Fruit fly (Drosophila melanogaster): Measurements from ENCODE around the gene Grip71.

The Grip71 gene

DNA sequence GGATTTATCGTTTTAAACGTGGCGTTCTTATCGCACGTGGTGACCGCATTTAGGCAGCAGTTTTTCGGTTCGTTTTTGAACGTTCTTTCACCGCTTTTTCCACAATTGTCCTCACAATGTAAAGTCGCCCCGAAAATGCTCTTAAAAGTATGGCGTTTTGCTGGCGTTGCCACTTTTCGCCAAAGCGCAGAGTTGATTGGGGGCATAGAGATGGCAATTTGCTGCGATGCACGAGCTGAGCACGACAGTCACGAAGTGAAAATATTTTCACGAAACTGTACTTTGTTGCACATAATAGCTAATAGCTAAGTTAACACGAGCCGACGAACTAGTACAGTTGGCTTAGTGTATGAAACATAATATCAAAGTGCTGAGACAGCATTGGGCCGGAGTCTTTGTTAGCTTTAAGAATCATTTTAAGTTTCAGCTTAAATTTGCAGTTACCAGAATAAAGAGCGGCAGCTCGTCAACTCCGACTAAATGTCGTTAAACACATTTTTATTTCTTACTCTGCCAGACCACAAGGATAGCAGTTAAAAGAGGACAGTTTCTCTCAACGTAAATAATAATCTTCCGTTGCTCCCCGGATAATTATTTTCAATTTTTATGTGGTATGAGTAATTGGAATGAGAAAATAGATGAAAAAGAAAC lies 19.9 kb upstream of the Grip71 start, which contains the start of gene msl-1 (continued):
- TF ChIP-seq Vsx1 (GFP tag; optimal IDR thresholded peaks at IDR 0.05) (no peak), MESR4 (GFP tag; optimal IDR thresholded peaks at IDR 0.05) (peak; percentile 92), CG6175 (GFP tag; IDR thresholded peaks at IDR 0.05) (no peak), GATAe (GFP tag; conservative IDR thresholded peaks at IDR 0.05) (no peak), cas (GFP tag; IDR thresholded peaks at IDR 0.05) (no peak), CG11695 (GFP tag; IDR thresholded peaks at IDR 0.05) (no peak), TFAM (GFP tag; optimal IDR thresholded peaks at IDR 0.05) (no peak), z (GFP tag; IDR thresholded peaks at IDR 0.05) (no peak), CG15011 (GFP tag; optimal IDR thresholded peaks at IDR 0.05) (no peak), pb (GFP tag; optimal IDR thresholded peaks at IDR 0.05) (no peak), ems (GFP tag; optimal IDR thresholded peaks at IDR 0.05) (no peak), Adf1 (GFP tag; IDR thresholded peaks at IDR 0.05) (no peak), Six4 (GFP tag; optimal IDR thresholded peaks at IDR 0.05) (no peak), Bteb2 (GFP tag; optimal IDR thresholded peaks at IDR 0.05) (peak; percentile 39), CG3838 (GFP tag; optimal IDR thresholded peaks at IDR 0.05) (no peak), lilli (GFP tag; optimal IDR thresholded peaks at IDR 0.05) (peak; percentile 55), rib (GFP tag; IDR thresholded peaks at IDR 0.05) (no peak), zen2 (GFP tag; IDR thresholded peaks at IDR 0.05; ENCODE audit: partially characterized antibody) (peak; percentile 95), peb (GFP tag; IDR thresholded peaks at IDR 0.05) (no peak), CG15479 (GFP tag; optimal IDR thresholded peaks at IDR 0.05) (no peak), Sox100B (GFP tag; optimal IDR thresholded peaks at IDR 0.05) (no peak), disco-r (GFP tag; optimal IDR thresholded peaks at IDR 0.05) (no peak), CG8089 (GFP tag; optimal IDR thresholded peaks at IDR 0.05) (no peak), CG7372 (GFP tag; IDR thresholded peaks at IDR 0.05) (no peak), CG13123 (GFP tag; optimal IDR thresholded peaks at IDR 0.05) (no peak), CG18599 (GFP tag; optimal IDR thresholded peaks at IDR 0.05) (no peak), Ets65A (GFP tag) (peak; percentile 95), tin (GFP tag; optimal IDR thresholded peaks at IDR 0.05) (peak; percentile 33), CG13424 (tag; optimal IDR thresholded peaks at IDR 0.05) (peak; percentile 3), gsb-n (tag; optimal IDR thresholded peaks at IDR 0.05) (no peak), ato (GFP tag; IDR thresholded peaks at IDR 0.05; ENCODE audit: partially characterized antibody) (peak; percentile 94), ash1 (GFP tag; optimal IDR thresholded peaks at IDR 0.05) (no peak), CG15514 (GFP tag; optimal IDR thresholded peaks at IDR 0.05) (peak; percentile 77), CG18262 (tag; optimal IDR thresholded peaks at IDR 0.05) (no peak), grau (tag; optimal IDR thresholded peaks at IDR 0.05) (no peak), ap (GFP tag; IDR thresholded peaks at IDR 0.05) (no peak), Lim3 (GFP tag; IDR thresholded peaks at IDR 0.05) (no peak), CG12155 (GFP tag; optimal IDR thresholded peaks at IDR 0.05) (peak; percentile 34), zf30C (GFP tag; optimal IDR thresholded peaks at IDR 0.05) (no peak), ro (GFP tag; IDR thresholded peaks at IDR 0.05) (no peak), CG11456 (GFP tag; IDR thresholded peaks at IDR 0.05) (peak; percentile 80), nerfin-2 (GFP tag; IDR thresholded peaks at IDR 0.05; ENCODE audit: partially characterized antibody) (peak; percentile 90), Sox102F (GFP tag; optimal IDR thresholded peaks at IDR 0.05) (no peak), Xbp1 (GFP tag; optimal IDR thresholded peaks at IDR 0.05) (peak; percentile 44), gem (tag; optimal IDR thresholded peaks at IDR 0.05) (no peak), CG4854 (GFP tag; optimal IDR thresholded peaks at IDR 0.05) (no peak), CG15269 (tag; optimal IDR thresholded peaks at IDR 0.05) (no peak), Asciz (GFP tag; optimal IDR thresholded peaks at IDR 0.05) (no peak), phol (tag; optimal IDR thresholded peaks at IDR 0.05) (peak; percentile 96), mam (GFP tag; optimal IDR thresholded peaks at IDR 0.05) (peak; percentile 65), CG10462 (GFP tag; optimal IDR thresholded peaks at IDR 0.05) (no peak)
